Fruit fly (Drosophila melanogaster) Kc167 (cell line): ENCODE measurements around the gene GCS2beta.

Experiments used
- Myc ChIP-seq: fragments of >200 bp; optimal IDR thresholded peaks from 2 replicates; lab custom pipeline; 2017; ENCODE audit warnings: missing external identifiers
- Sin3A ChIP-seq: fragments of >200 bp; optimal IDR thresholded peaks from 2 replicates; lab custom pipeline; 2018; ENCODE audit warnings: missing external identifiers
- h ChIP-seq: fragments of >200 bp; optimal IDR thresholded peaks from 3 replicates; lab custom pipeline; 2018; ENCODE audit warnings: missing external identifiers
- insv ChIP-seq: fragments of >200 bp; optimal IDR thresholded peaks from 3 replicates; lab custom pipeline; 2018; ENCODE audit warnings: missing external identifiers
- psq ChIP-seq: fragments of >200 bp; optimal IDR thresholded peaks from 2 replicates; lab custom pipeline; 2017; ENCODE audit warnings: missing external identifiers
- ttk ChIP-seq: sonication (Bioruptor generic); optimal IDR thresholded peaks from 2 replicates; lab custom pipeline; 2017; ENCODE audit warnings: missing external identifiers

The GCS2beta gene

dm6 chr2L:17449608-17450504, 34.3 kb downstream of the GCS2beta start, which contains the start of gene dl:
TSS of gene dl (minus strand) at chr2L:17450364.
- no peak for TF ChIP-seq psq
- TF ChIP-seq h (lab: Kevin White, UChicago), result no peak
- TF ChIP-seq Sin3A (lab: Kevin White, UChicago), result no peak
- TF ChIP-seq ttk (lab: Kevin White, UChicago), result no peak
- TF ChIP-seq Myc, result no peak
- TF ChIP-seq insv, result no peak

- TF ChIP-seq insv, result no peak
- no peak for TF ChIP-seq Myc
These were observed 35.7 kb downstream of the GCS2beta start for dm6 chr2L:17448435-17448834.

dm6 chr2L:17447071-17447470, 37.0 kb downstream of the GCS2beta start:
- TF ChIP-seq psq (no peak), Myc (no peak), Sin3A (lab: Kevin White, UChicago) (no peak), ttk (lab: Kevin White, UChicago) (no peak)

dm6 chr2L:17437594-17437993, 46.5 kb downstream of the GCS2beta start:
- TF ChIP-seq psq (no peak), Sin3A (lab: Kevin White, UChicago) (no peak), insv (no peak), Myc (no peak), ttk (lab: Kevin White, UChicago) (no peak), h (lab: Kevin White, UChicago) (no peak)

- TF ChIP-seq ttk (lab: Kevin White, UChicago), result no peak
- no peak for TF ChIP-seq Sin3A (lab: Kevin White, UChicago)
- no peak for TF ChIP-seq h (lab: Kevin White, UChicago)
- TF ChIP-seq insv, result no peak
- no peak for TF ChIP-seq Myc
- no peak for TF ChIP-seq psq
These were observed 47.6 kb downstream of the GCS2beta start, which contains the start of gene CG33928 for dm6 chr2L:17436500-17436899. TSS of gene CG33928 (minus strand) at chr2L:17436600.

dm6 chr2L:17433030-17433912, 50.8 kb downstream of the GCS2beta start, which contains the start of the genes Dif and CG5043:
TSS of gene Dif (minus strand) at chr2L:17433161.
TSS of gene CG5043 (plus strand) at chr2L:17433862.
- TF ChIP-seq Sin3A (lab: Kevin White, UChicago) (no peak), Myc (no peak), psq (no peak), ttk (lab: Kevin White, UChicago) (no peak), h (lab: Kevin White, UChicago) (no peak), insv (no peak)
